Worm (Caenorhabditis elegans) whole organism, L1 larva: ENCODE data around the gene Y14H12B.2.

ENCODE experiments used
- blmp-1 ChIP-seq: fragments of 150-350 bp; optimal IDR thresholded peaks from 2 replicates; lab custom pipeline; 2014; ENCODE audit warnings: missing biosample characterization, missing genetic modification characterization
- ceh-82 ChIP-seq, 3 experiments: fragments of 150-350 bp in 1 of 3; sonication (generic microtip) in 2 of 3; optimal IDR thresholded peaks; 2 replicates each; lab custom pipeline; 2014 to 2017; ENCODE audit warnings: missing biosample characterization in 3 of 3, missing genetic modification characterization in 3 of 3
- fos-1 ChIP-seq: fragments of 150-350 bp; optimal IDR thresholded peaks from 2 replicates; lab custom pipeline; 2014; ENCODE audit warnings: missing biosample characterization, missing genetic modification characterization
- mep-1 ChIP-seq: fragments of 150-350 bp; optimal IDR thresholded peaks from 2 replicates; lab custom pipeline; 2014; ENCODE audit warnings: missing biosample characterization, missing genetic modification characterization
- nhr-12 ChIP-seq: sonication (generic microtip); optimal IDR thresholded peaks from 2 replicates; lab custom pipeline; 2017; ENCODE audit warnings: missing biosample characterization, missing genetic modification characterization
- nhr-28 ChIP-seq: fragments of 150-350 bp; optimal IDR thresholded peaks from 2 replicates; lab custom pipeline; 2014; ENCODE audit warnings: missing biosample characterization, missing genetic modification characterization
- nhr-77 ChIP-seq: fragments of 150-350 bp; optimal IDR thresholded peaks from 2 replicates; lab custom pipeline; 2014; ENCODE audit warnings: missing biosample characterization, missing genetic modification characterization
- nhr-90 ChIP-seq: sonication (generic microtip); optimal IDR thresholded peaks from 2 replicates; lab custom pipeline; 2016; ENCODE audit warnings: mild to moderate bottlenecking, missing genetic modification characterization, missing compliant biosample characterization; ENCODE audit not compliant: poor library complexity
- skn-1 ChIP-seq: fragments of 150-350 bp; optimal IDR thresholded peaks from 2 replicates; lab custom pipeline; 2014; ENCODE audit warnings: missing biosample characterization, missing genetic modification characterization
- snpc-4 ChIP-seq: fragments of 150-350 bp; optimal IDR thresholded peaks from 2 replicates; lab custom pipeline; 2014; ENCODE audit warnings: missing biosample characterization, missing genetic modification characterization
- ztf-4 ChIP-seq: fragments of 150-350 bp; optimal IDR thresholded peaks from 2 replicates; lab custom pipeline; 2014; ENCODE audit warnings: missing biosample characterization, missing genetic modification characterization

- TF ChIP-seq mep-1 (tag; lab: Kevin White, UChicago) (no peak), snpc-4 (tag; lab: Kevin White, UChicago) (no peak), blmp-1 (tag; lab: Kevin White, UChicago) (no peak), fos-1 (tag; lab: Kevin White, UChicago) (no peak), nhr-90 (tag; lab: Kevin White, UChicago) (no peak), nhr-12 (no peak), ztf-4 (tag; lab: Kevin White, UChicago) (no peak), nhr-28 (tag; lab: Kevin White, UChicago) (no peak), nhr-77 (tag; lab: Kevin White, UChicago) (no peak), ceh-82 (tag; optimal IDR thresholded peaks at IDR 0.05; lab: Kevin White, UChicago) (no peak), skn-1 (tag; lab: Kevin White, UChicago) (no peak)
Measured at ce11 chrII:3909301-3909700, 24.2 kb downstream of the Y14H12B.2 start.
